Fruit fly (Drosophila melanogaster): ENCODE results near the gene CG34355.

Gene CG34355

dm6 chr3R:23849599-23849998, 45.9 kb downstream of the CG34355 start:
- no peak for TF ChIP-seq noc (tag; optimal IDR thresholded peaks at IDR 0.05)

dm6 chr3R:23867194-23867593, 63.5 kb downstream of the CG34355 start:
- TF ChIP-seq noc (tag; optimal IDR thresholded peaks at IDR 0.05), result no peak

dm6 chr3R:23867825-23868224, 64.2 kb downstream of the CG34355 start:
- TF ChIP-seq noc (tag; optimal IDR thresholded peaks at IDR 0.05), result no peak

dm6 chr3R:23869203-23869892, 65.7 kb downstream of the CG34355 start:
- TF ChIP-seq noc (tag; optimal IDR thresholded peaks at IDR 0.05), result no peak

- no peak for TF ChIP-seq noc (tag; optimal IDR thresholded peaks at IDR 0.05)
Observed at dm6 chr3R:23869965-23870364, 66.3 kb downstream of the CG34355 start.

dm6 chr3R:23871720-23872119, 68.1 kb downstream of the CG34355 start:
- no peak for TF ChIP-seq noc (tag; optimal IDR thresholded peaks at IDR 0.05)

- no peak for TF ChIP-seq noc (tag; optimal IDR thresholded peaks at IDR 0.05)
Observed at dm6 chr3R:23872606-23873192, 69.0 kb downstream of the CG34355 start.

dm6 chr3R:23874198-23874597, 70.5 kb downstream of the CG34355 start:
- TF ChIP-seq noc (tag; optimal IDR thresholded peaks at IDR 0.05), result no peak

dm6 chr3R:23874752-23875151, 71.1 kb downstream of the CG34355 start:
- TF ChIP-seq noc (tag; optimal IDR thresholded peaks at IDR 0.05), result no peak

dm6 chr3R:23876699-23877098, 73.0 kb downstream of the CG34355 start:
- TF ChIP-seq noc (tag; optimal IDR thresholded peaks at IDR 0.05), result no peak

dm6 chr3R:23877606-23878317, 74.1 kb downstream of the CG34355 start:
- no peak for TF ChIP-seq noc (tag; optimal IDR thresholded peaks at IDR 0.05)

- TF ChIP-seq noc (tag; optimal IDR thresholded peaks at IDR 0.05), result no peak
Observed at dm6 chr3R:23878318-23878799, 74.7 kb downstream of the CG34355 start.

- no peak for TF ChIP-seq noc (tag; optimal IDR thresholded peaks at IDR 0.05)
Observed at dm6 chr3R:23880280-23880679, 76.6 kb downstream of the CG34355 start.

dm6 chr3R:23884088-23884727, 80.5 kb downstream of the CG34355 start:
- no peak for TF ChIP-seq noc (tag; optimal IDR thresholded peaks at IDR 0.05)

dm6 chr3R:23885182-23885581, 81.5 kb downstream of the CG34355 start:
- no peak for TF ChIP-seq noc (tag; optimal IDR thresholded peaks at IDR 0.05)

- TF ChIP-seq noc (tag; optimal IDR thresholded peaks at IDR 0.05), result no peak
Observed at dm6 chr3R:23885660-23886059, 82.0 kb downstream of the CG34355 start.
